Worm (Caenorhabditis elegans) whole organism, L4 larva: Measurements from ENCODE around the gene glr-2.
A peak's percentile ranks its signal among the peaks of the same experiment; 100 is the strongest.

Experiments used
- ama-1 ChIP-seq: fragments of 150-350 bp; optimal IDR thresholded peaks from 2 replicates; lab custom pipeline; 2014; ENCODE audit warnings: inconsistent platforms, mixed read lengths
- ceh-82 ChIP-seq: sonication (generic microtip); optimal IDR thresholded peaks from 2 replicates; lab custom pipeline; 2017; ENCODE audit warnings: missing biosample characterization, missing genetic modification characterization
- dve-1 ChIP-seq: sonication (generic microtip); optimal IDR thresholded peaks from 2 replicates; lab custom pipeline; 2017; ENCODE audit warnings: antibody characterized with exemption, mild to moderate bottlenecking, missing genetic modification characterization, missing compliant biosample characterization; ENCODE audit not compliant: insufficient read depth
- fkh-10 ChIP-seq: fragments of 150-350 bp; optimal IDR thresholded peaks from 2 replicates; lab custom pipeline; 2014; ENCODE audit warnings: missing biosample characterization, missing genetic modification reagents, missing genetic modification characterization
- jun-1 ChIP-seq: fragments of 150-350 bp; optimal IDR thresholded peaks from 2 replicates; lab custom pipeline; 2014; ENCODE audit warnings: missing biosample characterization, missing genetic modification reagents, missing genetic modification characterization
- lir-3 ChIP-seq: sonication (generic microtip); optimal IDR thresholded peaks from 2 replicates; lab custom pipeline; 2016; ENCODE audit warnings: mild to moderate bottlenecking, missing genetic modification characterization, missing compliant biosample characterization
- lsy-2 ChIP-seq, 2 experiments: fragments of 150-350 bp in 1 of 2; sonication (generic microtip) in 1 of 2; optimal IDR thresholded peaks; 2 replicates each; lab custom pipeline; 2014 to 2017; ENCODE audit warnings: missing biosample characterization in 2 of 2, missing genetic modification characterization in 2 of 2
- mdl-1 ChIP-seq, 2 experiments: fragments of 150-350 bp in 1 of 2; sonication (generic microtip) in 1 of 2; optimal IDR thresholded peaks; 2 replicates each; lab custom pipeline; 2014 to 2017; ENCODE audit warnings: missing biosample characterization in 2 of 2, missing genetic modification characterization in 2 of 2
- nhr-237 ChIP-seq: sonication (generic microtip); optimal IDR thresholded peaks from 2 replicates; lab custom pipeline; 2017; ENCODE audit warnings: missing biosample characterization, missing genetic modification characterization
- pqm-1 ChIP-seq: sonication (generic microtip); optimal IDR thresholded peaks from 2 replicates; lab custom pipeline; 2017; ENCODE audit warnings: missing biosample characterization, missing genetic modification characterization
- saeg-2 ChIP-seq: fragments of 200-800 bp; sonication (Bioruptor generic); IDR thresholded peaks from 2 replicates; pipeline ENCODE4 v1.3.6; 2022; ENCODE audit warnings: missing genetic modification reagents, missing genetic modification characterization, missing compliant biosample characterization
- skn-1 ChIP-seq: fragments of 150-350 bp; optimal IDR thresholded peaks from 2 replicates; lab custom pipeline; 2014; ENCODE audit warnings: missing biosample characterization, missing genetic modification characterization
- zag-1 ChIP-seq: fragments of 150-350 bp; optimal IDR thresholded peaks from 2 replicates; lab custom pipeline; 2014; ENCODE audit warnings: missing biosample characterization, missing genetic modification characterization

- TF ChIP-seq dve-1 (peak; percentile 90), lsy-2 (tag; optimal IDR thresholded peaks at IDR 0.05; lab: Kevin White, UChicago) (peak; percentile 50 to 80), zag-1 (tag; lab: Kevin White, UChicago) (no peak), fkh-10 (GFP tag; lab: Kevin White, UChicago) (no peak), saeg-2 (no peak), lir-3 (tag; lab: Kevin White, UChicago) (no peak), ceh-82 (tag; lab: Kevin White, UChicago) (no peak), jun-1 (tag; lab: Kevin White, UChicago) (no peak), skn-1 (tag; lab: Kevin White, UChicago) (no peak), mdl-1 (tag; optimal IDR thresholded peaks at IDR 0.05; lab: Kevin White, UChicago) (peak; percentile 46 to 71), ama-1 (lab: Kevin White, UChicago) (no peak), pqm-1 (tag; lab: Kevin White, UChicago) (peak; percentile 69), nhr-237 (no peak)
These were observed 28.0 kb downstream of the glr-2 start for ce11 chrIII:7116615-7117252.
